Worm (Caenorhabditis elegans) whole organism, L1 larva: ENCODE data around the gene ccar-1.

ENCODE experiments used
- C04F5.9 ChIP-seq: sonication (generic microtip); optimal IDR thresholded peaks from 2 replicates; lab custom pipeline; 2016; ENCODE audit warnings: missing genetic modification characterization, missing compliant biosample characterization
- C16A3.4 ChIP-seq: fragments of 150-350 bp; optimal IDR thresholded peaks from 2 replicates; lab custom pipeline; 2014; ENCODE audit warnings: missing biosample characterization, missing genetic modification characterization
- aha-1 ChIP-seq: fragments of 150-350 bp; optimal IDR thresholded peaks from 2 replicates; lab custom pipeline; 2014; ENCODE audit warnings: missing biosample characterization, missing genetic modification characterization
- alr-1 ChIP-seq: fragments of 200-800 bp; sonication (Bioruptor generic); optimal IDR thresholded peaks from 2 replicates; lab custom pipeline; 2018; ENCODE audit warnings: borderline replicate concordance, mild to moderate bottlenecking, missing genetic modification characterization, missing compliant biosample characterization
- ama-1 ChIP-seq: fragments of 150-350 bp; optimal IDR thresholded peaks from 2 replicates; lab custom pipeline; 2014
- blmp-1 ChIP-seq: fragments of 150-350 bp; optimal IDR thresholded peaks from 2 replicates; lab custom pipeline; 2014; ENCODE audit warnings: missing biosample characterization, missing genetic modification characterization
- ceh-8 ChIP-seq: fragments of 200-800 bp; sonication (Bioruptor generic); optimal IDR thresholded peaks from 2 replicates; lab custom pipeline; 2018; ENCODE audit warnings: mild to moderate bottlenecking, missing genetic modification characterization, moderate library complexity, missing compliant biosample characterization
- ceh-82 ChIP-seq, 3 experiments: fragments of 150-350 bp in 1 of 3; sonication (generic microtip) in 2 of 3; optimal IDR thresholded peaks; 2 replicates each; lab custom pipeline; 2014 to 2017; ENCODE audit warnings: missing biosample characterization in 3 of 3, missing genetic modification characterization in 3 of 3
- ceh-88 ChIP-seq: fragments of 200-800 bp; sonication (Bioruptor generic); IDR thresholded peaks from 2 replicates; pipeline ENCODE4 v1.3.6; 2022; ENCODE audit warnings: missing genetic modification characterization, missing compliant biosample characterization
- ceh-90 ChIP-seq: sonication (generic microtip); optimal IDR thresholded peaks from 2 replicates; lab custom pipeline; 2016; ENCODE audit warnings: missing genetic modification characterization, missing compliant biosample characterization
- efl-1 ChIP-seq, 4 experiments: fragments of 150-350 bp; optimal IDR thresholded peaks in 3 of 4; peaks in 1 of 4; 1 replicate in 1 of 4; 2 replicates in 3 of 4; lab custom pipeline; 2014; ENCODE audit warnings: missing biosample characterization in 2 of 4, missing genetic modification characterization in 2 of 4, missing genetic modification reagents in 2 of 4
- efl-3 ChIP-seq: fragments of 200-800 bp; sonication (Bioruptor generic); optimal IDR thresholded peaks from 2 replicates; lab custom pipeline; 2018; ENCODE audit warnings: mild to moderate bottlenecking, missing genetic modification characterization, missing compliant biosample characterization
- egl-13 ChIP-seq: sonication (generic microtip); optimal IDR thresholded peaks from 2 replicates; lab custom pipeline; 2016; ENCODE audit warnings: missing genotype, missing genetic modification reagents, missing genetic modification characterization, missing compliant biosample characterization
- egl-27 ChIP-seq, 2 experiments: fragments of 150-350 bp in 1 of 2; sonication (generic microtip); optimal IDR thresholded peaks; 3 replicates each; lab custom pipeline; 2017 to 2018; ENCODE audit warnings: missing biosample characterization in 2 of 2, missing genetic modification characterization in 2 of 2, missing genetic modification reagents in 2 of 2
- elt-2 ChIP-seq: sonication (generic microtip); optimal IDR thresholded peaks from 2 replicates; lab custom pipeline; 2016; ENCODE audit warnings: missing genetic modification characterization, mild to moderate bottlenecking, inconsistent platforms, missing compliant biosample characterization, missing genetic modification reagents
- elt-3 ChIP-seq, 6 experiments: fragments of 150-350 bp in 1 of 6; sonication (generic microtip); optimal IDR thresholded peaks; 2 replicates each; lab custom pipeline; 2017 to 2018; ENCODE audit warnings: missing biosample characterization in 6 of 6, missing genetic modification characterization in 6 of 6, inconsistent platforms in 1 of 6
- ets-5 ChIP-seq: fragments of 200-800 bp; sonication (Bioruptor generic); IDR thresholded peaks from 2 replicates; pipeline ENCODE4 v1.3.6; 2022; ENCODE audit warnings: missing genetic modification characterization, missing compliant biosample characterization
- fkh-10 ChIP-seq: sonication (generic microtip); optimal IDR thresholded peaks from 2 replicates; lab custom pipeline; 2017; ENCODE audit warnings: missing biosample characterization, missing genetic modification reagents, missing genetic modification characterization
- fkh-8 ChIP-seq: sonication (generic microtip); optimal IDR thresholded peaks from 2 replicates; lab custom pipeline; 2016; ENCODE audit warnings: mild to moderate bottlenecking, missing genetic modification characterization, missing compliant biosample characterization
- fos-1 ChIP-seq: fragments of 150-350 bp; optimal IDR thresholded peaks from 2 replicates; lab custom pipeline; 2014; ENCODE audit warnings: missing biosample characterization, missing genetic modification characterization
- grh-1 ChIP-seq: fragments of 200-800 bp; sonication (Bioruptor generic); IDR thresholded peaks from 2 replicates; pipeline ENCODE4 v1.3.6; 2022; ENCODE audit warnings: missing genetic modification reagents, missing genetic modification characterization, missing compliant biosample characterization
- hlh-17 ChIP-seq: fragments of 200-800 bp; sonication (Bioruptor generic); optimal IDR thresholded peaks from 2 replicates; lab custom pipeline; 2018; ENCODE audit warnings: missing genetic modification characterization, mild to moderate bottlenecking, missing compliant biosample characterization, moderate library complexity, borderline replicate concordance
- hlh-4 ChIP-seq: sonication (generic microtip); optimal IDR thresholded peaks from 2 replicates; lab custom pipeline; 2016; ENCODE audit warnings: mild to moderate bottlenecking, missing genetic modification characterization, missing compliant biosample characterization
- hpl-2 ChIP-seq: fragments of 150-350 bp; optimal IDR thresholded peaks from 2 replicates; lab custom pipeline; 2014; ENCODE audit warnings: missing biosample characterization, missing genetic modification reagents, missing genetic modification characterization
- irx-1 ChIP-seq: sonication (generic microtip); optimal IDR thresholded peaks from 2 replicates; lab custom pipeline; 2016; ENCODE audit warnings: missing genetic modification characterization, missing compliant biosample characterization
- isw-1 ChIP-seq: fragments of 200-800 bp; sonication (Bioruptor generic); IDR thresholded peaks from 2 replicates; pipeline ENCODE4 v1.3.6; 2022; ENCODE audit warnings: missing genetic modification characterization, missing compliant biosample characterization
- jun-1 ChIP-seq: fragments of 150-350 bp; optimal IDR thresholded peaks from 2 replicates; lab custom pipeline; 2014; ENCODE audit warnings: missing biosample characterization, missing genetic modification reagents, missing genetic modification characterization
- lin-14 ChIP-seq: fragments of 200-800 bp; sonication (Bioruptor generic); optimal IDR thresholded peaks from 2 replicates; lab custom pipeline; 2018; ENCODE audit warnings: mild to moderate bottlenecking, missing genetic modification characterization, moderate library complexity, missing compliant biosample characterization
- lin-15B ChIP-seq: fragments of 150-350 bp; sonication (generic microtip); optimal IDR thresholded peaks from 3 replicates; lab custom pipeline; 2014; ENCODE audit warnings: missing biosample characterization, missing genetic modification characterization
- lin-35 ChIP-seq, 2 experiments: fragments of 150-350 bp; optimal IDR thresholded peaks; 2 replicates each; lab custom pipeline; 2014; ENCODE audit warnings: missing biosample characterization in 2 of 2, missing genetic modification characterization in 2 of 2, missing genetic modification reagents in 2 of 2
- lin-39 ChIP-seq: fragments of 150-350 bp; optimal IDR thresholded peaks from 2 replicates; lab custom pipeline; 2014; ENCODE audit warnings: missing biosample characterization, missing genetic modification reagents, missing genetic modification characterization
- lir-3 ChIP-seq: sonication (generic microtip); optimal IDR thresholded peaks from 2 replicates; lab custom pipeline; 2016; ENCODE audit warnings: mild to moderate bottlenecking, missing genetic modification characterization, moderate library complexity, missing compliant biosample characterization; ENCODE audit not compliant: poor library complexity
- lsy-2 ChIP-seq, 2 experiments: fragments of 150-350 bp; optimal IDR thresholded peaks; 2 replicates each; lab custom pipeline; 2014; ENCODE audit warnings: missing biosample characterization in 2 of 2, missing genetic modification characterization in 2 of 2
- nhr-20 ChIP-seq: sonication (generic microtip); optimal IDR thresholded peaks from 2 replicates; lab custom pipeline; 2016; ENCODE audit warnings: mild to moderate bottlenecking, missing genetic modification characterization, missing compliant biosample characterization
- nhr-28 ChIP-seq: fragments of 150-350 bp; optimal IDR thresholded peaks from 2 replicates; lab custom pipeline; 2014; ENCODE audit warnings: missing biosample characterization, missing genetic modification characterization
- nhr-47 ChIP-seq: sonication (generic microtip); optimal IDR thresholded peaks from 2 replicates; lab custom pipeline; 2016; ENCODE audit warnings: mild to moderate bottlenecking, missing genetic modification characterization, moderate library complexity, missing compliant biosample characterization
- nhr-71 ChIP-seq: sonication (generic microtip); optimal IDR thresholded peaks from 2 replicates; lab custom pipeline; 2016; ENCODE audit warnings: mild to moderate bottlenecking, missing genetic modification characterization, moderate library complexity, missing compliant biosample characterization
- nhr-77 ChIP-seq: fragments of 150-350 bp; optimal IDR thresholded peaks from 2 replicates; lab custom pipeline; 2014; ENCODE audit warnings: missing biosample characterization, missing genetic modification characterization
- nhr-85 ChIP-seq: sonication (generic microtip); peaks from one replicate; lab custom pipeline; 2016; ENCODE audit warnings: missing genetic modification characterization, inconsistent platforms, missing compliant biosample characterization
- pax-3 ChIP-seq: fragments of 200-800 bp; sonication (Bioruptor generic); optimal IDR thresholded peaks from 2 replicates; lab custom pipeline; 2018; ENCODE audit warnings: mild to moderate bottlenecking, missing genetic modification characterization, moderate library complexity, missing compliant biosample characterization
- snpc-4 ChIP-seq: fragments of 150-350 bp; optimal IDR thresholded peaks from 2 replicates; lab custom pipeline; 2014; ENCODE audit warnings: missing biosample characterization, missing genetic modification characterization
- snu-23 ChIP-seq: sonication (generic microtip); optimal IDR thresholded peaks from 2 replicates; lab custom pipeline; 2016; ENCODE audit warnings: missing genetic modification characterization, missing compliant biosample characterization
- sox-4 ChIP-seq: sonication (generic microtip); optimal IDR thresholded peaks from 2 replicates; lab custom pipeline; 2016; ENCODE audit warnings: missing genetic modification characterization, missing compliant biosample characterization
- sptf-1 ChIP-seq: fragments of 150-350 bp; optimal IDR thresholded peaks from 2 replicates; lab custom pipeline; 2014; ENCODE audit warnings: missing biosample characterization, missing genetic modification characterization
- sup-37 ChIP-seq: fragments of 200-800 bp; sonication (Bioruptor generic); optimal IDR thresholded peaks from 2 replicates; lab custom pipeline; 2018; ENCODE audit warnings: mild to moderate bottlenecking, missing genetic modification characterization, missing compliant biosample characterization
- tlp-1 ChIP-seq: fragments of 150-350 bp; optimal IDR thresholded peaks from 2 replicates; lab custom pipeline; 2014; ENCODE audit warnings: missing biosample characterization, missing genetic modification characterization
- unc-130 ChIP-seq: fragments of 150-350 bp; optimal IDR thresholded peaks from 2 replicates; lab custom pipeline; 2017; ENCODE audit warnings: missing biosample characterization, missing genetic modification characterization, inconsistent platforms
- unc-30 ChIP-seq: sonication (generic microtip); optimal IDR thresholded peaks from 2 replicates; lab custom pipeline; 2017; ENCODE audit warnings: missing biosample characterization, missing genetic modification characterization
- unc-62 ChIP-seq: fragments of 150-350 bp; optimal IDR thresholded peaks from 2 replicates; lab custom pipeline; 2014; ENCODE audit warnings: missing biosample characterization, missing genetic modification reagents, missing genetic modification characterization
- unc-86 ChIP-seq: sonication (generic microtip); optimal IDR thresholded peaks from 2 replicates; lab custom pipeline; 2016; ENCODE audit warnings: missing genetic modification characterization, missing compliant biosample characterization
- unc-98 ChIP-seq: fragments of 200-800 bp; sonication (Bioruptor generic); IDR thresholded peaks from 2 replicates; pipeline ENCODE4 v1.3.6; 2022; ENCODE audit warnings: missing genetic modification characterization, missing compliant biosample characterization
- xbp-1 ChIP-seq: sonication (generic microtip); optimal IDR thresholded peaks from 2 replicates; lab custom pipeline; 2016; ENCODE audit warnings: missing genetic modification characterization, missing compliant biosample characterization
- ztf-4 ChIP-seq: fragments of 150-350 bp; optimal IDR thresholded peaks from 2 replicates; lab custom pipeline; 2014; ENCODE audit warnings: missing biosample characterization, missing genetic modification characterization

ccar-1 gene

DNA sequence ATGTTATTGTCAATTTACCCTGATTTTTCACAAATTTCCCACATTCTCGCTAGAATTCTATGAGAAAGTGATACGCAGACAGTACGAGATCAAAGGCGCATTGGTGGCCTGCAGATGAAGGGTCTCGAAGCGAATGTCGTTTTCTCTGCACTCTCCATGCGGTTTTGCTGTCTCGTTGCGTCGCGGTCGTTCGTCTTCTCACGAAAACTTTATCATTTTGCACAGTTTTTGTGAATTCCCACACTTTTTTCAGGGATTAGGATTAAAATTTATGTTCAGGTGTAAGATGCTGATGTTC lies 407 bp upstream of the ccar-1 start (continued):
- TF ChIP-seq ets-5 (GFP tag; lab: Robert Waterston, UW) (no peak), snu-23 (peak; percentile 93), blmp-1 (tag; lab: Kevin White, UChicago) (peak; percentile 69), unc-86 (peak; percentile 86), fkh-8 (tag; lab: Kevin White, UChicago) (peak; percentile 92), nhr-85 (tag; lab: Kevin White, UChicago) (peak; percentile 93), C04F5.9 (tag; lab: Kevin White, UChicago) (no peak), elt-2 (tag; lab: Kevin White, UChicago) (peak; percentile 43), ceh-82 (tag; optimal IDR thresholded peaks at IDR 0.05; lab: Kevin White, UChicago) (peak; percentile 86 to 95 (median 90)), nhr-28 (tag; lab: Kevin White, UChicago) (no peak), nhr-47 (tag; lab: Kevin White, UChicago) (peak; percentile 89), isw-1 (GFP tag; lab: Robert Waterston, UW) (peak; percentile 85), ceh-88 (GFP tag; lab: Robert Waterston, UW) (no peak; the same call in 1 of the 2 replicates), unc-98 (no peak), unc-62 (GFP tag; lab: Kevin White, UChicago) (no peak), ama-1 (lab: Kevin White, UChicago) (peak; percentile 82), sup-37 (GFP tag; lab: Kevin White, UChicago) (no peak), sptf-1 (tag; lab: Kevin White, UChicago) (no peak), unc-30 (tag; lab: Kevin White, UChicago) (no peak), C16A3.4 (tag; lab: Kevin White, UChicago) (peak; percentile 89), hlh-17 (GFP tag; lab: Kevin White, UChicago) (no peak), hpl-2 (GFP tag; lab: Kevin White, UChicago) (no peak), pax-3 (peak; percentile 82), lir-3 (tag; lab: Kevin White, UChicago) (no peak), sox-4 (tag; lab: Kevin White, UChicago) (no peak), nhr-77 (peak; percentile 71), ztf-4 (tag; lab: Kevin White, UChicago) (peak; percentile 54), elt-3 (tag; optimal IDR thresholded peaks at IDR 0.05; lab: Kevin White, UChicago) (peak in 2 of 6 experiments; percentile 49 to 68), efl-3 (GFP tag; lab: Kevin White, UChicago) (no peak), xbp-1 (tag; lab: Kevin White, UChicago) (peak; percentile 85), lin-14 (GFP tag; lab: Kevin White, UChicago) (peak; percentile 91), tlp-1 (tag; lab: Kevin White, UChicago) (no peak), egl-27 (tag; optimal IDR thresholded peaks at IDR 0.05; lab: Kevin White, UChicago) (peak in 1 of 2 experiments; percentile 42), hlh-4 (tag; lab: Kevin White, UChicago) (no peak), nhr-71 (peak; percentile 92), snpc-4 (tag; lab: Kevin White, UChicago) (peak; percentile 45), nhr-20 (tag; lab: Kevin White, UChicago) (peak; percentile 83), aha-1 (no peak), lsy-2 (tag; optimal IDR thresholded peaks at IDR 0.05; lab: Kevin White, UChicago) (peak; percentile 91 to 96), fkh-10 (GFP tag; lab: Kevin White, UChicago) (peak; percentile 12), ceh-8 (GFP tag; lab: Kevin White, UChicago) (peak; percentile 40), alr-1 (no peak), egl-13 (peak; percentile 40), lin-15B (peak; percentile 92), grh-1 (GFP tag; lab: Robert Waterston, UW) (peak; percentile 75), ceh-90 (no peak), unc-130 (tag; lab: Kevin White, UChicago) (peak; percentile 65), efl-1 (optimal IDR thresholded peaks at IDR 0.05; lab: Kevin White, UChicago) (peak; percentile 90 to 97), efl-1 (GFP tag; optimal IDR thresholded peaks at IDR 0.05 in 1 of 2; lab: Kevin White, UChicago) (peak; percentile 80 to 97), lin-39 (tag; lab: Kevin White, UChicago) (peak; percentile 54), irx-1 (tag; lab: Kevin White, UChicago) (peak; percentile 38), lin-35 (GFP tag; optimal IDR thresholded peaks at IDR 0.05; lab: Kevin White, UChicago) (peak; percentile 87 to 92), fos-1 (tag; lab: Kevin White, UChicago) (peak; percentile 85), jun-1 (tag; lab: Kevin White, UChicago) (peak; percentile 80)
